Fruit fly (Drosophila melanogaster) whole organism, prepupa: Measurements from ENCODE around the gene piwi.

ENCODE experiments used
- Blimp-1 ChIP-seq: fragments of 200-800 bp; sonication (Bioruptor generic); optimal IDR thresholded peaks from 3 replicates; lab custom pipeline; 2017; ENCODE audit warnings: missing biosample characterization, missing genetic modification characterization, mild to moderate bottlenecking, moderate library complexity, missing genetic modification reagents
- CG10631 ChIP-seq: fragments of 200-800 bp; sonication (Bioruptor generic); optimal IDR thresholded peaks from 2 replicates; lab custom pipeline; 2016; ENCODE audit warnings: missing biosample characterization, missing genetic modification characterization
- CG10669 ChIP-seq: fragments of 200-800 bp; sonication (Bioruptor generic); optimal IDR thresholded peaks from 3 replicates; lab custom pipeline; 2018; ENCODE audit warnings: missing biosample characterization, mild to moderate bottlenecking, missing genetic modification characterization, moderate library complexity
- CG11294 ChIP-seq: fragments of 200-800 bp; sonication (Bioruptor generic); IDR thresholded peaks from 2 replicates; pipeline ENCODE4 v1.3.6; 2022; ENCODE audit warnings: missing biosample characterization, missing genetic modification characterization
- CG11762 ChIP-seq: fragments of 200-800 bp; sonication (Bioruptor generic); optimal IDR thresholded peaks from 3 replicates; lab custom pipeline; 2016; ENCODE audit warnings: missing biosample characterization, missing genetic modification characterization; ENCODE audit not compliant: insufficient read depth
- CG11902 ChIP-seq: fragments of 200-800 bp; sonication (Bioruptor generic); optimal IDR thresholded peaks from 3 replicates; lab custom pipeline; 2016; ENCODE audit warnings: missing biosample characterization, missing genetic modification characterization
- CG15336 ChIP-seq: fragments of 200-800 bp; sonication (Bioruptor generic); IDR thresholded peaks from 2 replicates; pipeline ENCODE4 v1.3.6; 2022; ENCODE audit warnings: missing biosample characterization, missing genetic modification characterization
- CG16779 ChIP-seq: fragments of 200-800 bp; sonication (Bioruptor generic); optimal IDR thresholded peaks from 3 replicates; lab custom pipeline; 2017; ENCODE audit warnings: missing biosample characterization, mild to moderate bottlenecking, missing genetic modification characterization
- CG3032 ChIP-seq: fragments of 200-800 bp; optimal IDR thresholded peaks from 2 replicates; lab custom pipeline; 2019; ENCODE audit warnings: missing biosample characterization, mild to moderate bottlenecking, missing genetic modification characterization, moderate library complexity
- CG31627 ChIP-seq: fragments of 200-800 bp; sonication (Bioruptor generic); optimal IDR thresholded peaks from 3 replicates; lab custom pipeline; 2016; ENCODE audit warnings: missing biosample characterization, missing genetic modification characterization
- CG32006 ChIP-seq: fragments of 200-800 bp; sonication (Bioruptor generic); optimal IDR thresholded peaks from 3 replicates; lab custom pipeline; 2017; ENCODE audit warnings: missing biosample characterization, mild to moderate bottlenecking, missing genetic modification characterization
- CG3919 ChIP-seq: fragments of 200-800 bp; sonication (Bioruptor generic); optimal IDR thresholded peaks from 3 replicates; lab custom pipeline; 2016; ENCODE audit warnings: missing biosample characterization, missing genetic modification characterization
- CG4318 ChIP-seq: fragments of 200-800 bp; sonication (Bioruptor generic); optimal IDR thresholded peaks from 3 replicates; lab custom pipeline; 2017; ENCODE audit warnings: missing biosample characterization, mild to moderate bottlenecking, missing genetic modification characterization
- CG6163 ChIP-seq: fragments of 200-800 bp; sonication (Bioruptor generic); IDR thresholded peaks from 3 replicates; pipeline ENCODE4 v1.3.6; 2022; ENCODE audit warnings: missing biosample characterization, missing genetic modification characterization
- CG6276 ChIP-seq: fragments of 200-800 bp; sonication (Bioruptor generic); optimal IDR thresholded peaks from 2 replicates; lab custom pipeline; 2017; ENCODE audit warnings: missing biosample characterization, mild to moderate bottlenecking, missing genetic modification characterization
- CG6792 ChIP-seq: fragments of 200-800 bp; sonication (Bioruptor generic); optimal IDR thresholded peaks from 3 replicates; lab custom pipeline; 2016; ENCODE audit warnings: missing biosample characterization, missing genetic modification characterization
- CG6808 ChIP-seq: fragments of 200-800 bp; sonication (Bioruptor generic); optimal IDR thresholded peaks from 3 replicates; lab custom pipeline; 2017; ENCODE audit warnings: missing biosample characterization, missing genetic modification characterization, mild to moderate bottlenecking, moderate library complexity, missing genetic modification reagents
- CG6854 ChIP-seq: fragments of 200-800 bp; sonication (Bioruptor generic); optimal IDR thresholded peaks from 2 replicates; lab custom pipeline; 2017; ENCODE audit warnings: missing biosample characterization, mild to moderate bottlenecking, missing genetic modification characterization
- CG7368 ChIP-seq: fragments of 200-800 bp; sonication (Bioruptor generic); optimal IDR thresholded peaks from 3 replicates; lab custom pipeline; 2016; ENCODE audit warnings: missing biosample characterization, missing genetic modification characterization
- CG8119 ChIP-seq: fragments of 200-800 bp; sonication (Bioruptor generic); IDR thresholded peaks from 3 replicates; pipeline ENCODE4 v1.3.6; 2022; ENCODE audit warnings: missing biosample characterization, missing genetic modification characterization
- CG8319 ChIP-seq: fragments of 200-800 bp; sonication (Bioruptor generic); optimal IDR thresholded peaks from 3 replicates; lab custom pipeline; 2016; ENCODE audit warnings: missing biosample characterization, missing genetic modification characterization
- CG9139 ChIP-seq: fragments of 200-800 bp; sonication (Bioruptor generic); optimal IDR thresholded peaks from 3 replicates; lab custom pipeline; 2017; ENCODE audit warnings: missing biosample characterization, mild to moderate bottlenecking, missing genetic modification characterization
- Eip75B ChIP-seq: fragments of 200-800 bp; sonication (Bioruptor generic); optimal IDR thresholded peaks from 3 replicates; lab custom pipeline; 2016; ENCODE audit warnings: missing biosample characterization, missing genetic modification characterization
- Eip78C ChIP-seq: fragments of 200-800 bp; sonication (Bioruptor generic); peaks from one replicate; lab custom pipeline; 2016; ENCODE audit warnings: missing biosample characterization, missing genetic modification characterization
- Eip93F ChIP-seq: fragments of 200-800 bp; sonication (Bioruptor generic); optimal IDR thresholded peaks from 2 replicates; lab custom pipeline; 2016; ENCODE audit warnings: missing biosample characterization, mild to moderate bottlenecking, missing genetic modification characterization
- Ets21C ChIP-seq: fragments of 200-800 bp; sonication (Bioruptor generic); optimal IDR thresholded peaks from 3 replicates; lab custom pipeline; 2016; ENCODE audit warnings: missing biosample characterization, missing genetic modification characterization
- Ets96B ChIP-seq: fragments of 200-800 bp; optimal IDR thresholded peaks from 2 replicates; lab custom pipeline; 2019; ENCODE audit warnings: missing biosample characterization, mild to moderate bottlenecking, missing genetic modification characterization, moderate library complexity
- Gug ChIP-seq: fragments of 200-800 bp; sonication (Bioruptor generic); IDR thresholded peaks from 2 replicates; pipeline ENCODE4 v1.3.6; 2022; ENCODE audit warnings: missing biosample characterization, missing genetic modification characterization
- Hr38 ChIP-seq: sonication (Bioruptor generic); optimal IDR thresholded peaks from 2 replicates; lab custom pipeline; 2016; ENCODE audit warnings: missing biosample characterization, missing genetic modification characterization
- Hr39 ChIP-seq: fragments of 200-800 bp; sonication (Bioruptor generic); optimal IDR thresholded peaks from 2 replicates; lab custom pipeline; 2016; ENCODE audit warnings: missing biosample characterization, missing genetic modification characterization
- Hr4 ChIP-seq: fragments of 200-800 bp; sonication (Bioruptor generic); optimal IDR thresholded peaks from 3 replicates; lab custom pipeline; 2016; ENCODE audit warnings: missing biosample characterization, missing genetic modification characterization
- Lpt ChIP-seq: fragments of 200-800 bp; sonication (Bioruptor generic); optimal IDR thresholded peaks from 3 replicates; lab custom pipeline; 2016; ENCODE audit warnings: missing biosample characterization, missing genetic modification characterization
- OdsH ChIP-seq: fragments of 200-800 bp; sonication (Bioruptor generic); optimal IDR thresholded peaks from 3 replicates; lab custom pipeline; 2016; ENCODE audit warnings: missing biosample characterization, missing genetic modification characterization
- Sox102F ChIP-seq: fragments of 200-800 bp; sonication (Bioruptor generic); optimal IDR thresholded peaks from 2 replicates; lab custom pipeline; 2016; ENCODE audit warnings: missing biosample characterization, mild to moderate bottlenecking, missing genetic modification characterization
- Sox14 ChIP-seq: fragments of 200-800 bp; sonication (Bioruptor generic); optimal IDR thresholded peaks from 3 replicates; lab custom pipeline; 2016; ENCODE audit warnings: missing biosample characterization, missing genetic modification characterization
- Sox15 ChIP-seq: fragments of 200-800 bp; sonication (Bioruptor generic); optimal IDR thresholded peaks from 3 replicates; lab custom pipeline; 2016; ENCODE audit warnings: missing biosample characterization, missing genetic modification characterization
- achi ChIP-seq: fragments of 200-800 bp; sonication (Bioruptor generic); optimal IDR thresholded peaks from 3 replicates; lab custom pipeline; 2016; ENCODE audit warnings: missing biosample characterization, missing genetic modification characterization
- cyc ChIP-seq: fragments of 200-800 bp; sonication (Bioruptor generic); optimal IDR thresholded peaks from 3 replicates; lab custom pipeline; 2016; ENCODE audit warnings: missing biosample characterization, missing genetic modification characterization
- dac ChIP-seq: fragments of 200-800 bp; sonication (Bioruptor generic); optimal IDR thresholded peaks from 2 replicates; lab custom pipeline; 2017; ENCODE audit warnings: missing biosample characterization, mild to moderate bottlenecking, missing genetic modification characterization
- dsx ChIP-seq: fragments of 200-800 bp; optimal IDR thresholded peaks from 3 replicates; lab custom pipeline; 2019; ENCODE audit warnings: missing biosample characterization, mild to moderate bottlenecking, missing genetic modification characterization, moderate library complexity; ENCODE audit not compliant: poor library complexity, severe bottlenecking
- eg ChIP-seq: fragments of 200-800 bp; sonication (Bioruptor generic); IDR thresholded peaks from 3 replicates; pipeline ENCODE4 v1.3.6; 2022; ENCODE audit warnings: missing biosample characterization, missing genetic modification characterization
- fd85E ChIP-seq: fragments of 200-800 bp; sonication (Bioruptor generic); optimal IDR thresholded peaks from 3 replicates; lab custom pipeline; 2016; ENCODE audit warnings: missing biosample characterization, missing genetic modification characterization
- fkh ChIP-seq: fragments of 200-800 bp; sonication (Bioruptor generic); optimal IDR thresholded peaks from 3 replicates; lab custom pipeline; 2017; ENCODE audit warnings: missing biosample characterization, mild to moderate bottlenecking, missing genetic modification characterization, moderate library complexity
- net ChIP-seq: fragments of 200-800 bp; sonication (Bioruptor generic); optimal IDR thresholded peaks from 3 replicates; lab custom pipeline; 2016; ENCODE audit warnings: missing biosample characterization, missing genetic modification characterization
- pdm3 ChIP-seq: fragments of 200-800 bp; sonication (Bioruptor generic); optimal IDR thresholded peaks from 3 replicates; lab custom pipeline; 2016; ENCODE audit warnings: missing biosample characterization, missing genetic modification characterization
- salr ChIP-seq, 2 experiments: fragments of 200-800 bp; sonication (Bioruptor generic); optimal IDR thresholded peaks; 3 replicates each; lab custom pipeline; 2016 to 2018; ENCODE audit warnings: missing biosample characterization in 2 of 2, missing genetic modification characterization in 2 of 2, mild to moderate bottlenecking in 1 of 2
- ss ChIP-seq, 2 experiments: fragments of 200-800 bp; sonication (Bioruptor generic); optimal IDR thresholded peaks; 2 replicates in 1 of 2; 3 replicates in 1 of 2; lab custom pipeline; 2017 to 2018; ENCODE audit warnings: mild to moderate bottlenecking in 2 of 2, missing biosample characterization in 2 of 2, missing genetic modification characterization in 2 of 2, moderate library complexity in 1 of 2
- svp ChIP-seq: fragments of 200-800 bp; sonication (Bioruptor generic); peaks from one replicate; lab custom pipeline; 2016; ENCODE audit warnings: missing biosample characterization, missing genetic modification characterization
- topi ChIP-seq: fragments of 200-800 bp; sonication (Bioruptor generic); optimal IDR thresholded peaks from 3 replicates; lab custom pipeline; 2016; ENCODE audit warnings: missing biosample characterization, missing genetic modification characterization
- vri ChIP-seq: fragments of 200-800 bp; sonication (Bioruptor generic); optimal IDR thresholded peaks from 3 replicates; lab custom pipeline; 2016; ENCODE audit warnings: missing biosample characterization, mild to moderate bottlenecking, missing genetic modification characterization

piwi gene

dm6 chr2L:11032285-11032970 lies 45.2 kb upstream of the piwi start:
- TF ChIP-seq topi (GFP tag; lab: Kevin White, UChicago), result no peak
- peak; percentile 32 to 75 for TF ChIP-seq ss (GFP tag; optimal IDR thresholded peaks at IDR 0.05; lab: Kevin White, UChicago)
- TF ChIP-seq dac (GFP tag; lab: Kevin White, UChicago), result peak; percentile 5
- TF ChIP-seq CG3032 (tag; lab: Kevin White, UChicago), result no peak
- TF ChIP-seq Lpt, result peak; percentile 30
- peak; percentile 60 for TF ChIP-seq CG32006 (GFP tag; lab: Kevin White, UChicago)
- TF ChIP-seq CG31627 (GFP tag; lab: Kevin White, UChicago), result no peak
- TF ChIP-seq Eip78C (GFP tag; lab: Kevin White, UChicago), result peak; percentile 69
- TF ChIP-seq fkh (GFP tag; lab: Kevin White, UChicago), result no peak
- TF ChIP-seq svp (GFP tag; lab: Kevin White, UChicago), result no peak
- peak in 1 of 2 experiments; percentile 41 for TF ChIP-seq salr (GFP tag; optimal IDR thresholded peaks at IDR 0.05; lab: Kevin White, UChicago)
- no peak for TF ChIP-seq vri
- peak; percentile 79 for TF ChIP-seq eg (GFP tag; lab: Robert Waterston, UW)
- no peak for TF ChIP-seq CG6792 (GFP tag; lab: Kevin White, UChicago)
- TF ChIP-seq CG15336 (GFP tag; lab: Robert Waterston, UW), result peak; percentile 73
- peak; percentile 39; the same call in 1 of the 2 replicates for TF ChIP-seq Gug (GFP tag; lab: Robert Waterston, UW)
- TF ChIP-seq CG10669, result no peak
- TF ChIP-seq Sox15 (GFP tag; lab: Kevin White, UChicago), result no peak
- no peak for TF ChIP-seq Eip93F (GFP tag; lab: Kevin White, UChicago)
- peak; percentile 7 for TF ChIP-seq Hr4 (GFP tag; lab: Kevin White, UChicago)
- TF ChIP-seq net (GFP tag; lab: Kevin White, UChicago), result no peak
- TF ChIP-seq CG8319, result no peak
- no peak for TF ChIP-seq cyc (GFP tag; lab: Kevin White, UChicago)
- no peak for TF ChIP-seq CG6854 (GFP tag; lab: Kevin White, UChicago)
- TF ChIP-seq OdsH (GFP tag; lab: Kevin White, UChicago), result peak; percentile 32
- TF ChIP-seq CG10631, result peak; percentile 43
- no peak for TF ChIP-seq CG11902 (GFP tag; lab: Kevin White, UChicago)
- TF ChIP-seq Hr38 (GFP tag; lab: Kevin White, UChicago), result no peak
- TF ChIP-seq Sox14 (GFP tag; lab: Kevin White, UChicago), result no peak
- peak; percentile 70 for TF ChIP-seq CG8119
- no peak for TF ChIP-seq CG4318 (GFP tag; lab: Kevin White, UChicago)
- no peak for TF ChIP-seq Eip75B (GFP tag; lab: Kevin White, UChicago)
- no peak for TF ChIP-seq CG7368 (GFP tag; lab: Kevin White, UChicago)
- TF ChIP-seq Ets21C (GFP tag; lab: Kevin White, UChicago), result no peak
- TF ChIP-seq CG3919 (GFP tag; lab: Kevin White, UChicago), result no peak
- TF ChIP-seq Hr39 (GFP tag; lab: Kevin White, UChicago), result no peak
- TF ChIP-seq Ets96B (tag; lab: Kevin White, UChicago), result no peak
- TF ChIP-seq achi (GFP tag; lab: Kevin White, UChicago), result peak; percentile 13
- no peak; the same call in 1 of the 2 replicates for TF ChIP-seq CG11294 (GFP tag; lab: Robert Waterston, UW)
- no peak for TF ChIP-seq Blimp-1 (GFP tag; lab: Kevin White, UChicago)
- TF ChIP-seq Sox102F (GFP tag; lab: Kevin White, UChicago), result no peak
- peak; percentile 87 for TF ChIP-seq CG6276 (GFP tag; lab: Kevin White, UChicago)
- TF ChIP-seq dsx, result peak; percentile 51
- no peak for TF ChIP-seq pdm3 (GFP tag; lab: Kevin White, UChicago)
- TF ChIP-seq CG11762 (GFP tag; lab: Kevin White, UChicago), result no peak
- no peak for TF ChIP-seq CG6163 (GFP tag; lab: Robert Waterston, UW)
- no peak for TF ChIP-seq fd85E (GFP tag; lab: Kevin White, UChicago)
- peak; percentile 38 for TF ChIP-seq CG6808 (GFP tag; lab: Kevin White, UChicago)
- TF ChIP-seq CG16779, result peak; percentile 35
- peak; percentile 24 for TF ChIP-seq CG9139
